Worm (Caenorhabditis elegans) whole organism, L2 larva: ENCODE measurements around the gene C18D11.7.
"Not testable (repeated sequence)": the region's sequence is repeated elsewhere in the genome, so short reads cannot be mapped to it uniquely, and the experiment has no call there.

Experiments used
- R02D3.7 ChIP-seq: fragments of 150-350 bp; optimal IDR thresholded peaks from 2 replicates; lab custom pipeline; 2014; ENCODE audit warnings: missing biosample characterization, missing genetic modification characterization
- aly-2 ChIP-seq: fragments of 150-350 bp; optimal IDR thresholded peaks from 2 replicates; lab custom pipeline; 2014; ENCODE audit warnings: missing biosample characterization, missing genetic modification characterization
- ama-1 ChIP-seq: fragments of 150-350 bp; optimal IDR thresholded peaks from 2 replicates; lab custom pipeline; 2018; ENCODE audit warnings: inconsistent platforms
- lin-13 ChIP-seq: fragments of 150-350 bp; optimal IDR thresholded peaks from 2 replicates; lab custom pipeline; 2014; ENCODE audit warnings: missing biosample characterization, missing genetic modification reagents, missing genetic modification characterization
- mdl-1 ChIP-seq, 2 experiments: fragments of 150-350 bp in 1 of 2; sonication (generic microtip) in 1 of 2; optimal IDR thresholded peaks; 2 replicates each; lab custom pipeline; 2017; ENCODE audit warnings: missing biosample characterization in 2 of 2, missing genetic modification characterization in 2 of 2
- nhr-25 ChIP-seq: fragments of 150-350 bp; sonication (generic microtip); optimal IDR thresholded peaks from 3 replicates; lab custom pipeline; 2014; ENCODE audit warnings: missing biosample characterization, missing genetic modification characterization
- unc-39 ChIP-seq: fragments of 150-350 bp; optimal IDR thresholded peaks from 2 replicates; lab custom pipeline; 2014; ENCODE audit warnings: missing biosample characterization, missing genetic modification characterization
- unc-62 ChIP-seq: fragments of 150-350 bp; optimal IDR thresholded peaks from 2 replicates; lab custom pipeline; 2014; ENCODE audit warnings: missing biosample characterization, missing genetic modification reagents, missing genetic modification characterization
- ztf-4 ChIP-seq: fragments of 150-350 bp; optimal IDR thresholded peaks from 2 replicates; lab custom pipeline; 2014; ENCODE audit warnings: missing biosample characterization, missing genetic modification characterization

DNA sequence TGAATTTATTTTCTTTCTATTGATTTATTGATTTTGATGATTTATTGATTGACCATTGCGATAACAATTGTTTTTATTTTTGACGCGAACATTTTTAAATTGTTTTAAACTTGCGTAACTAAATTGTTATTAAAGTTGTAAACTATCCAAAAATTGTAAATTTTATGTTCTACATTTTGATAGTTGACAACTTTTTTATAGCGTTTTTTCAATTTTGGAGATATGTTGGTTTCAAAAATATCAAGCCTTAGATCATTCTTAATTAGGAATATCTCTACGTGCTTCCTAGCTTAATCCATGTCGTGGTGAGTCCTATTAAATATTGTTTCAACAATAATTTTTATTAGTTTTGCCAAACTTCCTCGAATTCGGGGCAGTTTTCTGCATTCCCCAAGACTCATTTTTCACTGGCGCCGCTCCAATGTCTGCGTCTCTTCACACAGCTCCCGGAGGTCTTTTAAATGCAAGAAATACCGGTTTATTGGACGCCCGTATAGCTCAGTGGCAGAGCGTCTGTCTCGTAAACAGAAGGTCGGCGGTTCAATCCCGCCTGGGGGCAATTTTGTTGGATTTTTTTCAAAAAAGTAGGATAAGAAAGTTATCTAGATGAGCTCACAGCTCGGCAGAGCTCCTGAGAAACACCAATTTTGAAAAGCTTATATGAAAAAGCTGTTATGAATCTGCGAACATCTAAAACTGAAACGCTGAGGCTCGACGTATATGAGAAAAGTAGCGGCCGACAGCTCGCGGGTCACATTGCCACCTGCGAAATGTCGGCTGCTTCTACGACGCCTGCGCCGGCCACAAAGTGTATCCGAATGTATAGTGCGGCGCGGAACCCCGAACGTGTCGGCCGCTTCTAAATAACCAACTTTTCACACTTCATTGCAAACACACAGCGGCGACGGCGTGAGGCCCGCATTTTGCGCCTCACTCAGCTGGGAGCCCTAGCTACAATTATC, 14.0 kb downstream of the C18D11.7 start, which contains the start of gene C24H11.2:
- TF ChIP-seq R02D3.7 (tag; lab: Kevin White, UChicago); unc-39 (tag; lab: Kevin White, UChicago); lin-13 (GFP tag; lab: Kevin White, UChicago); aly-2; mdl-1 (tag; optimal IDR thresholded peaks at IDR 0.05; lab: Kevin White, UChicago); unc-62 (GFP tag; lab: Kevin White, UChicago); ama-1 (lab: Kevin White, UChicago): not testable (repeated sequence)
- TF ChIP-seq ztf-4 (peak; percentile 8), nhr-25 (peak; percentile 41)
